Worm (Caenorhabditis elegans) whole organism, midembryonic: ENCODE results near the gene lact-5.

Experiments
- flt-1 ChIP-seq: fragments of 200-800 bp; sonication (Bioruptor generic); IDR thresholded peaks from 2 replicates; pipeline ENCODE4 v1.3.6; 2022; ENCODE audit warnings: missing genetic modification characterization, missing compliant biosample characterization
- klf-2 ChIP-seq: fragments of 200-800 bp; sonication (Bioruptor generic); conservative IDR thresholded peaks from 2 replicates; pipeline ENCODE4 v1.3.6; 2022; ENCODE audit warnings: missing genetic modification reagents, missing genetic modification characterization, missing compliant biosample characterization
- tab-1 ChIP-seq: fragments of 200-800 bp; sonication (Bioruptor generic); IDR thresholded peaks from 2 replicates; pipeline ENCODE4 v1.3.6; 2022; ENCODE audit warnings: missing genetic modification characterization, missing compliant biosample characterization
- ztf-23 ChIP-seq: fragments of 200-800 bp; sonication (Bioruptor generic); IDR thresholded peaks from 2 replicates; pipeline ENCODE4 v1.3.6; 2022; ENCODE audit warnings: missing genetic modification reagents, missing genetic modification characterization, missing compliant biosample characterization

ce11 chrII:4769096-4769495 is 52.4 kb downstream of the lact-5 start:
- TF ChIP-seq flt-1 (GFP tag; lab: Robert Waterston, UW) (no peak), klf-2 (no peak), tab-1 (GFP tag; lab: Robert Waterston, UW) (no peak), ztf-23 (GFP tag; lab: Robert Waterston, UW) (no peak)
